Worm (Caenorhabditis elegans): ENCODE results near the gene rps-27.

DNA sequence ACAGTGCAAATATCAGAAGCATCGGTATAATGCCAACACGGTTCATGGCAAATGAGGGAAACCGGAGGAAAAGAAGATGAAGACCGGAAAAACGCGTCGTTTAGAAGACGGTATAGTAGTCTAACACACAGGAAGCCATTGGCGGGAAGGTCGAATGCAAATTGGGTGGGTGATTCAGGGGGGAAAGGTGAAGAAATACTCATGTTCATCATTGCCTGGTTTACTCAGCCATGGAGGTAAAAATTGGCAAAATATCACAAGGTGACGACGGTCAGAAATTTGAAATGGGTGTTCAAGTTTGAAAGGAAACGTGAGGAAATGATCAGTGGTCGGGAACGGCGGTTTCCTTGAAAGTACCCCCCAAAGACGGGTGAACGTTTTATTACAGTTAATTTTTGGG is 37.4 kb upstream of the rps-27 start, which contains the start of gene W03F9.11:
- TF ChIP-seq lin-15B (tag; optimal IDR thresholded peaks at IDR 0.05) = no peak
- TF ChIP-seq ZK546.5 (tag; optimal IDR thresholded peaks at IDR 0.05) = no peak
- TF ChIP-seq mdl-1 (tag; optimal IDR thresholded peaks at IDR 0.05) = no peak
- no peak for TF ChIP-seq elt-1 (tag; optimal IDR thresholded peaks at IDR 0.05)
- no peak for TF ChIP-seq ztf-4 (tag; optimal IDR thresholded peaks at IDR 0.05)
- no peak for TF ChIP-seq ztf-11 (tag; optimal IDR thresholded peaks at IDR 0.05)
- no peak for TF ChIP-seq snpc-4 (tag; optimal IDR thresholded peaks at IDR 0.05)
- no peak for TF ChIP-seq fkh-2 (tag; optimal IDR thresholded peaks at IDR 0.05)
